Fruit fly (Drosophila melanogaster): ENCODE results near the gene CG31676.

CG31676 gene

dm6 chr2L:20896681-20897341 lies 56.3 kb downstream of the CG31676 start (continued):
- TF ChIP-seq Opbp (GFP tag; IDR thresholded peaks at IDR 0.05; ENCODE audit: partially characterized antibody): no peak
- TF ChIP-seq CG11695 (GFP tag; IDR thresholded peaks at IDR 0.05): 0 out of 3 replicates have a peak, but pooled peaks have one; percentile 29
- TF ChIP-seq dmrt99B (tag; optimal IDR thresholded peaks at IDR 0.05): peak; percentile 47
- TF ChIP-seq CG6813 (GFP tag; optimal IDR thresholded peaks at IDR 0.05): peak; percentile 60
- peak; percentile 36; the same call in 1 of the 2 replicates for TF ChIP-seq ranshi (GFP tag; IDR thresholded peaks at IDR 0.05)
- TF ChIP-seq NfI (GFP tag; optimal IDR thresholded peaks at IDR 0.05): peak; percentile 46
- peak; percentile 48; the same call in 1 of the 2 replicates for TF ChIP-seq CG31441 (GFP tag; IDR thresholded peaks at IDR 0.05)
- no peak for TF ChIP-seq cg (GFP tag; optimal IDR thresholded peaks at IDR 0.05)
- TF ChIP-seq sqz (GFP tag; optimal IDR thresholded peaks at IDR 0.05): peak; percentile 61
- peak; percentile 28 for TF ChIP-seq Nf-YB (GFP tag; optimal IDR thresholded peaks at IDR 0.05)
- peak; percentile 67 for TF ChIP-seq CG17359 (tag; optimal IDR thresholded peaks at IDR 0.05)
- peak; percentile 42 for TF ChIP-seq CG18619 (GFP tag; optimal IDR thresholded peaks at IDR 0.05)
- TF ChIP-seq CG17802 (tag; optimal IDR thresholded peaks at IDR 0.05): no peak
- peak; percentile 46 for TF ChIP-seq Fer1 (GFP tag; optimal IDR thresholded peaks at IDR 0.05)
- peak; percentile 11 for TF ChIP-seq gro (GFP tag; optimal IDR thresholded peaks at IDR 0.05)
- TF ChIP-seq yki (optimal IDR thresholded peaks at IDR 0.05): no peak
- TF ChIP-seq CG7556 (GFP tag; optimal IDR thresholded peaks at IDR 0.05): no peak
- peak; percentile 87 for TF ChIP-seq Asciz (GFP tag; optimal IDR thresholded peaks at IDR 0.05)
- TF ChIP-seq CG17568 (GFP tag; optimal IDR thresholded peaks at IDR 0.05): peak; percentile 78
- TF ChIP-seq CG10431 (GFP tag; optimal IDR thresholded peaks at IDR 0.05): peak; percentile 80
- TF ChIP-seq CG17385 (GFP tag; optimal IDR thresholded peaks at IDR 0.05): peak; percentile 54
- peak; percentile 78 for TF ChIP-seq CG1233 (GFP tag; optimal IDR thresholded peaks at IDR 0.05)
- TF ChIP-seq Vsx1 (GFP tag; optimal IDR thresholded peaks at IDR 0.05): peak; percentile 76
- peak; percentile 35 for TF ChIP-seq CG12104 (GFP tag; optimal IDR thresholded peaks at IDR 0.05)
- TF ChIP-seq nerfin-1 (tag; optimal IDR thresholded peaks at IDR 0.05): peak; percentile 59
- TF ChIP-seq Sry-β (GFP tag; optimal IDR thresholded peaks at IDR 0.05): peak; percentile 37
- no peak for TF ChIP-seq al (GFP tag; IDR thresholded peaks at IDR 0.05)
- TF ChIP-seq CG1529 (GFP tag; optimal IDR thresholded peaks at IDR 0.05): peak; percentile 52
- TF ChIP-seq CG11723 (GFP tag; optimal IDR thresholded peaks at IDR 0.05): peak; percentile 43
- TF ChIP-seq pan (optimal IDR thresholded peaks at IDR 0.05): no peak
- TF ChIP-seq pan (GFP tag; optimal IDR thresholded peaks at IDR 0.05 in 1 of 2, IDR thresholded peaks at IDR 0.05 in 1 of 2): peak in 1 of 2 experiments; percentile 13
- TF ChIP-seq Lhr (GFP tag; optimal IDR thresholded peaks at IDR 0.05): peak; percentile 63
- TF ChIP-seq Elba2 (GFP tag; optimal IDR thresholded peaks at IDR 0.05): no peak
- peak; percentile 42 for TF ChIP-seq tap (tag; optimal IDR thresholded peaks at IDR 0.05)
- peak; percentile 60 for TF ChIP-seq CG5953 (GFP tag; IDR thresholded peaks at IDR 0.05)
- peak; percentile 56; the same call in 1 of the 2 replicates for TF ChIP-seq Xrp1 (GFP tag; IDR thresholded peaks at IDR 0.05)
- no peak for TF ChIP-seq CG9932 (GFP tag; IDR thresholded peaks at IDR 0.05)
- peak; percentile 32 for TF ChIP-seq ac (GFP tag; optimal IDR thresholded peaks at IDR 0.05)
- TF ChIP-seq scrt (GFP tag; optimal IDR thresholded peaks at IDR 0.05): peak; percentile 44
- TF ChIP-seq ash1 (GFP tag; optimal IDR thresholded peaks at IDR 0.05): peak; percentile 13
- TF ChIP-seq CG2129 (GFP tag; IDR thresholded peaks at IDR 0.05; ENCODE audit: partially characterized antibody): no peak
- peak; percentile 33 for TF ChIP-seq bigmax (GFP tag; optimal IDR thresholded peaks at IDR 0.05)
- peak; percentile 89 for TF ChIP-seq CG4707 (GFP tag; optimal IDR thresholded peaks at IDR 0.05)
- peak; percentile 24 for TF ChIP-seq CG1603 (tag; optimal IDR thresholded peaks at IDR 0.05)
- no peak for TF ChIP-seq ssp (GFP tag; IDR thresholded peaks at IDR 0.05)
- peak; percentile 17 for TF ChIP-seq CG3838 (GFP tag; optimal IDR thresholded peaks at IDR 0.05)
- TF ChIP-seq Camta (GFP tag; optimal IDR thresholded peaks at IDR 0.05): peak; percentile 28
- TF ChIP-seq CG18764 (GFP tag; optimal IDR thresholded peaks at IDR 0.05): peak; percentile 35
- TF ChIP-seq gcm (GFP tag; optimal IDR thresholded peaks at IDR 0.05): peak; percentile 59

All from whole organism, embryonic.